Worm (Caenorhabditis elegans) whole organism, mixed stage, embryonic: ENCODE results near the gene F10E9.4.

Source experiments
- M03D4.4 ChIP-seq: sonication (generic microtip); optimal IDR thresholded peaks from 2 replicates; lab custom pipeline; 2017; ENCODE audit warnings: mild to moderate bottlenecking, missing genetic modification characterization, missing compliant biosample characterization
- ces-1 ChIP-seq: fragments of 150-350 bp; optimal IDR thresholded peaks from 2 replicates; lab custom pipeline; 2014; ENCODE audit warnings: missing biosample characterization, missing genetic modification reagents, missing genetic modification characterization
- elt-3 ChIP-seq: fragments of 150-350 bp; optimal IDR thresholded peaks from 2 replicates; lab custom pipeline; 2014; ENCODE audit warnings: missing biosample characterization, missing genetic modification characterization
- ham-2 ChIP-seq: fragments of 200-800 bp; sonication (Bioruptor generic); optimal IDR thresholded peaks from 2 replicates; lab custom pipeline; 2018; ENCODE audit warnings: mild to moderate bottlenecking, missing genetic modification characterization, missing compliant biosample characterization
- lin-13 ChIP-seq: fragments of 150-350 bp; optimal IDR thresholded peaks from 2 replicates; lab custom pipeline; 2014; ENCODE audit warnings: missing biosample characterization, missing genetic modification characterization
- mab-5 ChIP-seq: fragments of 150-350 bp; optimal IDR thresholded peaks from 2 replicates; lab custom pipeline; 2014; ENCODE audit warnings: missing biosample characterization, missing genetic modification characterization
- nhr-12 ChIP-seq: fragments of 150-350 bp; optimal IDR thresholded peaks from 2 replicates; lab custom pipeline; 2014; ENCODE audit warnings: missing biosample characterization, missing genetic modification characterization
- nhr-237 ChIP-seq: fragments of 150-350 bp; optimal IDR thresholded peaks from 2 replicates; lab custom pipeline; 2014; ENCODE audit warnings: missing biosample characterization, missing genetic modification characterization
- nhr-76 ChIP-seq: sonication (generic microtip); optimal IDR thresholded peaks from 2 replicates; lab custom pipeline; 2017; ENCODE audit warnings: missing biosample characterization, missing genetic modification characterization
- snpc-4 ChIP-seq: fragments of 150-350 bp; optimal IDR thresholded peaks from 2 replicates; lab custom pipeline; 2014; ENCODE audit warnings: missing biosample characterization, missing genetic modification characterization
- unc-62 ChIP-seq: fragments of 150-350 bp; optimal IDR thresholded peaks from 2 replicates; lab custom pipeline; 2014; ENCODE audit warnings: missing biosample characterization, missing genetic modification reagents, missing genetic modification characterization
- ztf-11 ChIP-seq: fragments of 150-350 bp; optimal IDR thresholded peaks from 2 replicates; lab custom pipeline; 2014; ENCODE audit warnings: missing biosample characterization, missing genetic modification characterization

DNA sequence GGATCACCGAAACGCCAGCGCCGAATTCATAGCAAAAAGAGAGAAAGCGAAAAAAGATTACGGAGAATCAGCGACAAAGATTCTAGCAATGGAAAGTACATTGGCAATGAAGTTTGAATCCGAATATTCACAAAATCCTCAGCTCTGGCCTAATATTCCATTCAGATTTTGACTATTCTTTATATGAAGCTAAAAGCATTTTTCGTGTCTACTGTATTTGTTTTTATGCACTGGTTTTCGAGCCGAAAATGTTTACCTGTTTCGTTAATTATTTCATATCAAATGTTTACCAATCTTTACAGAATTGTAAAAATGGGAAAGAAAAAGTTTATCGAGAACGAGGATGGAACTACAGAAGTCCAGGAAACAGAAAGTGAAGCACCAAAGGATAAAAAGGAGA is at the start of gene F10E9.4:
- no peak for TF ChIP-seq M03D4.4 (tag; lab: Kevin White, UChicago)
- TF ChIP-seq ces-1: no peak
- TF ChIP-seq ztf-11 (tag; lab: Kevin White, UChicago): no peak
- TF ChIP-seq nhr-76 (tag; lab: Kevin White, UChicago): no peak
- no peak for TF ChIP-seq mab-5
- no peak for TF ChIP-seq lin-13
- no peak for TF ChIP-seq snpc-4 (tag; lab: Kevin White, UChicago)
- no peak for TF ChIP-seq elt-3 (tag; lab: Kevin White, UChicago)
- TF ChIP-seq nhr-12 (tag; lab: Kevin White, UChicago): no peak
- no peak for TF ChIP-seq ham-2 (GFP tag; lab: Kevin White, UChicago)
- TF ChIP-seq unc-62 (GFP tag; lab: Kevin White, UChicago): no peak
- no peak for TF ChIP-seq nhr-237 (tag; lab: Kevin White, UChicago)
